Worm (Caenorhabditis elegans): ENCODE data around the gene srg-51.

- no peak for TF ChIP-seq aha-1 (tag; optimal IDR thresholded peaks at IDR 0.05)
- TF ChIP-seq lsy-2 (tag; optimal IDR thresholded peaks at IDR 0.05), result no peak
- TF ChIP-seq lin-15B (tag; optimal IDR thresholded peaks at IDR 0.05), result no peak
- TF ChIP-seq mdl-1 (tag; optimal IDR thresholded peaks at IDR 0.05), result no peak
- no peak for TF ChIP-seq ztf-4 (tag; optimal IDR thresholded peaks at IDR 0.05)
- no peak for TF ChIP-seq unc-62 (GFP tag; optimal IDR thresholded peaks at IDR 0.05)
- TF ChIP-seq nhr-47 (tag; optimal IDR thresholded peaks at IDR 0.05), result no peak
Measured at ce11 chrIV:15175487-15176128, 34.9 kb upstream of the srg-51 start, which contains the start of gene Y40H7A.4.

Data from whole organism, L1 larva.